Fruit fly (Drosophila melanogaster): ENCODE data around the gene CG4617.

dm6 chrX:7086539-7086938, 17.8 kb downstream of the CG4617 start:
- no peak for TF ChIP-seq psq (optimal IDR thresholded peaks at IDR 0.05)
- TF ChIP-seq Dll (optimal IDR thresholded peaks at IDR 0.05): no peak

Data from whole organism.